Worm (Caenorhabditis elegans): ENCODE results near the gene col-19.

col-19 gene

ce11 chrX:421407-421784, at the start of gene col-19:
col-19 (plus strand) TSS chrX:421707.
- no peak for TF ChIP-seq hmg-1.1 (GFP tag; IDR thresholded peaks at IDR 0.05)
- TF ChIP-seq dve-1 (tag; optimal IDR thresholded peaks at IDR 0.05; ENCODE audit: insufficient read depth) = no peak
- TF ChIP-seq nhr-237 (tag; optimal IDR thresholded peaks at IDR 0.05) = no peak
- TF ChIP-seq saeg-2 (GFP tag; IDR thresholded peaks at IDR 0.05) = no peak
- no peak for TF ChIP-seq nhr-11 (tag; optimal IDR thresholded peaks at IDR 0.05)
- TF ChIP-seq dmd-9 (GFP tag; IDR thresholded peaks at IDR 0.05) = no peak
- TF ChIP-seq nhr-10 (tag; optimal IDR thresholded peaks at IDR 0.05) = no peak
- TF ChIP-seq Y48G9A.11 (GFP tag; IDR thresholded peaks at IDR 0.05) = no peak

ce11 chrX:371761-372285, 49.7 kb upstream of the col-19 start, which contains the start of gene nrde-3:
nrde-3 (plus strand) TSS chrX:372235.
- TF ChIP-seq zip-11 (GFP tag; IDR thresholded peaks at IDR 0.05) (no peak), skn-1 (tag; optimal IDR thresholded peaks at IDR 0.05) (no peak)

- TF ChIP-seq nhr-102 (tag; optimal IDR thresholded peaks at IDR 0.05) = no peak
- TF ChIP-seq F37D6.2 (tag; optimal IDR thresholded peaks at IDR 0.05) = no peak
Observed at ce11 chrX:380505-380904, 41.0 kb upstream of the col-19 start, which contains the start of gene R04A9.3. R04A9.3 (minus strand) TSS chrX:380605.

ce11 chrX:381029-381428, 40.5 kb upstream of the col-19 start:
- TF ChIP-seq hlh-11 (tag; optimal IDR thresholded peaks at IDR 0.05) = peak; percentile 22
- TF ChIP-seq hmg-1.1 (GFP tag; IDR thresholded peaks at IDR 0.05) = peak; percentile 62
- no peak for TF ChIP-seq unc-39 (tag; optimal IDR thresholded peaks at IDR 0.05)
- TF ChIP-seq nhr-28 (tag; optimal IDR thresholded peaks at IDR 0.05) = peak; percentile 13
- TF ChIP-seq egl-43 (GFP tag; IDR thresholded peaks at IDR 0.05) = 0 out of 2 replicates have a peak, but pooled peaks have one; percentile 34
- TF ChIP-seq zip-11 (GFP tag; IDR thresholded peaks at IDR 0.05) = no peak
- no peak for TF ChIP-seq tag-97 (GFP tag; IDR thresholded peaks at IDR 0.05)
- peak; percentile 70 for TF ChIP-seq aha-1 (tag)
- no peak for TF ChIP-seq vab-7 (GFP tag; IDR thresholded peaks at IDR 0.05)
- peak; percentile 11 for TF ChIP-seq dve-1 (tag; optimal IDR thresholded peaks at IDR 0.05; ENCODE audit: insufficient read depth)
- TF ChIP-seq mes-2 (tag; optimal IDR thresholded peaks at IDR 0.05; ENCODE audit: poor library complexity, severe bottlenecking) = peak; percentile 43
- TF ChIP-seq mxl-3 (GFP tag; optimal IDR thresholded peaks at IDR 0.05) = peak; percentile 62
- TF ChIP-seq hlh-30 (tag; optimal IDR thresholded peaks at IDR 0.05; ENCODE audit: insufficient read depth) = peak; percentile 55
- no peak for TF ChIP-seq ces-1 (GFP tag; optimal IDR thresholded peaks at IDR 0.05)
- TF ChIP-seq zfp-3 (GFP tag; conservative IDR thresholded peaks at IDR 0.05) = no peak
- peak; percentile 7 for TF ChIP-seq mep-1 (tag; optimal IDR thresholded peaks at IDR 0.05)

- TF ChIP-seq zag-1 (tag; optimal IDR thresholded peaks at IDR 0.05) = no peak
- no peak for TF ChIP-seq ceh-44 (GFP tag; IDR thresholded peaks at IDR 0.05)
- TF ChIP-seq skn-1 (tag; optimal IDR thresholded peaks at IDR 0.05) = no peak
- peak; percentile 79 for TF ChIP-seq mep-1 (tag; optimal IDR thresholded peaks at IDR 0.05)
- no peak for TF ChIP-seq saeg-2 (GFP tag; IDR thresholded peaks at IDR 0.05)
- no peak for TF ChIP-seq R02D3.7 (tag; optimal IDR thresholded peaks at IDR 0.05)
- no peak for TF ChIP-seq ceh-62 (tag; optimal IDR thresholded peaks at IDR 0.05)
- TF ChIP-seq mes-2 (tag; optimal IDR thresholded peaks at IDR 0.05; ENCODE audit: poor library complexity, severe bottlenecking) = peak; percentile 77
- no peak for TF ChIP-seq snpc-1.2 (GFP tag; IDR thresholded peaks at IDR 0.05)
- no peak for TF ChIP-seq dmd-9 (GFP tag; IDR thresholded peaks at IDR 0.05)
- no peak for TF ChIP-seq fos-1 (tag; optimal IDR thresholded peaks at IDR 0.05)
- no peak for TF ChIP-seq madf-9 (GFP tag; conservative IDR thresholded peaks at IDR 0.05)
- no peak for TF ChIP-seq unc-39 (tag; optimal IDR thresholded peaks at IDR 0.05)
- no peak for TF ChIP-seq vab-7 (GFP tag; IDR thresholded peaks at IDR 0.05)
- no peak for TF ChIP-seq Y5F2A.4 (GFP tag; optimal IDR thresholded peaks at IDR 0.05)
- TF ChIP-seq dve-1 (tag; optimal IDR thresholded peaks at IDR 0.05; ENCODE audit: insufficient read depth) = peak; percentile 88
- no peak for TF ChIP-seq F26F4.8 (GFP tag; conservative IDR thresholded peaks at IDR 0.05)
- no peak for TF ChIP-seq dmd-8 (GFP tag; IDR thresholded peaks at IDR 0.05)
- no peak for TF ChIP-seq arid-1 (GFP tag; conservative IDR thresholded peaks at IDR 0.05)
- TF ChIP-seq hlh-30 (tag; optimal IDR thresholded peaks at IDR 0.05; ENCODE audit: insufficient read depth) = peak; percentile 85
- no peak for TF ChIP-seq attf-4 (tag; optimal IDR thresholded peaks at IDR 0.05)
- TF ChIP-seq zip-2 (tag; optimal IDR thresholded peaks at IDR 0.05) = no peak
- TF ChIP-seq daf-12 (tag; optimal IDR thresholded peaks at IDR 0.05) = no peak
- TF ChIP-seq nhr-76 (tag; optimal IDR thresholded peaks at IDR 0.05) = no peak
- no peak for TF ChIP-seq F49E8.2 (tag; optimal IDR thresholded peaks at IDR 0.05; ENCODE audit: borderline replicate concordance)
- no peak for TF ChIP-seq nhr-41 (GFP tag; IDR thresholded peaks at IDR 0.05)
- TF ChIP-seq lin-15B (tag; optimal IDR thresholded peaks at IDR 0.05) = no peak
- no peak for TF ChIP-seq nhr-102 (tag; optimal IDR thresholded peaks at IDR 0.05)
- TF ChIP-seq hmg-1.1 (GFP tag; IDR thresholded peaks at IDR 0.05) = peak; percentile 63
Observed at ce11 chrX:382692-383091, 38.8 kb upstream of the col-19 start, which contains the start of gene ife-2. ife-2 (minus strand) TSS chrX:382709.

Data from whole organism, L4 larva.